Worm (Caenorhabditis elegans): Measurements from ENCODE around the gene C05C12.6.

- TF ChIP-seq cog-1 (tag; optimal IDR thresholded peaks at IDR 0.05) (no peak), ztf-29 (GFP tag; IDR thresholded peaks at IDR 0.05) (no peak), med-1 (GFP tag; optimal IDR thresholded peaks at IDR 0.05; ENCODE audit: insufficient read depth) (no peak)
These were observed 17.4 kb downstream of the C05C12.6 start, which contains the start of gene C29F4.3 for ce11 chrIV:11223878-11224277.

Measured in whole organism, midembryonic.